Worm (Caenorhabditis elegans) whole organism, L4 larva: ENCODE data around the gene lin-3.

ENCODE experiments used
- F26F4.8 ChIP-seq: fragments of 200-800 bp; sonication (Bioruptor generic); conservative IDR thresholded peaks from 2 replicates; pipeline ENCODE4 v1.3.6; 2022; ENCODE audit warnings: missing genetic modification characterization, missing compliant biosample characterization
- T20F7.1 ChIP-seq: fragments of 200-800 bp; sonication (Bioruptor generic); optimal IDR thresholded peaks from 2 replicates; lab custom pipeline; 2018; ENCODE audit warnings: mild to moderate bottlenecking, missing genetic modification characterization, missing compliant biosample characterization
- T26A8.4 ChIP-seq: fragments of 200-800 bp; sonication (Bioruptor generic); IDR thresholded peaks from 2 replicates; pipeline ENCODE4 v1.3.6; 2022; ENCODE audit warnings: missing genetic modification characterization, missing compliant biosample characterization
- Y105C5A.15 ChIP-seq: fragments of 200-800 bp; sonication (Bioruptor generic); IDR thresholded peaks from 2 replicates; pipeline ENCODE4 v1.3.6; 2022; ENCODE audit warnings: missing genetic modification characterization, missing compliant biosample characterization
- ceh-20 ChIP-seq: fragments of 200-800 bp; sonication (Bioruptor generic); IDR thresholded peaks from 2 replicates; pipeline ENCODE4 v1.3.6; 2022; ENCODE audit warnings: missing genetic modification reagents, missing genetic modification characterization, missing compliant biosample characterization
- ceh-28 ChIP-seq: fragments of 150-350 bp; optimal IDR thresholded peaks from 2 replicates; lab custom pipeline; 2014; ENCODE audit warnings: missing biosample characterization, missing genetic modification reagents, missing genetic modification characterization
- ceh-44 ChIP-seq: fragments of 200-800 bp; sonication (Bioruptor generic); IDR thresholded peaks from 2 replicates; pipeline ENCODE4 v1.3.6; 2022; ENCODE audit warnings: missing genetic modification reagents, missing genetic modification characterization, missing compliant biosample characterization
- daf-12 ChIP-seq: fragments of 150-350 bp; optimal IDR thresholded peaks from 2 replicates; lab custom pipeline; 2014; ENCODE audit warnings: missing biosample characterization, missing genetic modification reagents, missing genetic modification characterization
- daf-16 ChIP-seq, 3 experiments: sonication (generic microtip); optimal IDR thresholded peaks; 2 replicates each; lab custom pipeline; 2016 to 2017; ENCODE audit warnings: missing genetic modification characterization in 3 of 3, missing genetic modification reagents in 3 of 3, mild to moderate bottlenecking in 2 of 3, missing compliant biosample characterization in 2 of 3, missing biosample characterization in 1 of 3, moderate library complexity in 1 of 3
- dmd-8 ChIP-seq: fragments of 200-800 bp; sonication (Bioruptor generic); IDR thresholded peaks from 2 replicates; pipeline ENCODE4 v1.3.6; 2022; ENCODE audit warnings: missing genetic modification characterization, missing compliant biosample characterization
- dve-1 ChIP-seq: sonication (generic microtip); optimal IDR thresholded peaks from 2 replicates; lab custom pipeline; 2017; ENCODE audit warnings: antibody characterized with exemption, mild to moderate bottlenecking, missing genetic modification characterization, missing compliant biosample characterization; ENCODE audit not compliant: insufficient read depth
- egl-43 ChIP-seq: fragments of 200-800 bp; sonication (Bioruptor generic); IDR thresholded peaks from 2 replicates; pipeline ENCODE4 v1.3.6; 2022; ENCODE audit warnings: missing genetic modification reagents, missing genetic modification characterization, missing compliant biosample characterization
- fos-1 ChIP-seq: fragments of 150-350 bp; optimal IDR thresholded peaks from 2 replicates; lab custom pipeline; 2014; ENCODE audit warnings: missing biosample characterization, missing genetic modification characterization
- gei-8 ChIP-seq: fragments of 200-800 bp; sonication (Bioruptor generic); optimal IDR thresholded peaks from 2 replicates; lab custom pipeline; 2018; ENCODE audit warnings: mild to moderate bottlenecking, missing genetic modification characterization, missing compliant biosample characterization
- hif-1 ChIP-seq, 2 experiments: sonication (generic microtip); optimal IDR thresholded peaks; 2 replicates each; lab custom pipeline; 2016 to 2017; ENCODE audit warnings: missing compliant biosample characterization in 2 of 2, missing genetic modification characterization in 2 of 2, missing genetic modification reagents in 2 of 2, missing genotype in 2 of 2, mild to moderate bottlenecking in 1 of 2
- hlh-11 ChIP-seq: fragments of 200-800 bp; sonication (Bioruptor generic); optimal IDR thresholded peaks from 2 replicates; lab custom pipeline; 2018; ENCODE audit warnings: mild to moderate bottlenecking, missing genetic modification characterization, missing compliant biosample characterization
- hlh-30 ChIP-seq: sonication (generic microtip); optimal IDR thresholded peaks from 2 replicates; lab custom pipeline; 2017; ENCODE audit warnings: antibody characterized with exemption, mild to moderate bottlenecking, missing genetic modification characterization, missing compliant biosample characterization; ENCODE audit not compliant: insufficient read depth
- jun-1 ChIP-seq: fragments of 150-350 bp; optimal IDR thresholded peaks from 2 replicates; lab custom pipeline; 2014; ENCODE audit warnings: missing biosample characterization, missing genetic modification reagents, missing genetic modification characterization
- lin-13 ChIP-seq: fragments of 150-350 bp; optimal IDR thresholded peaks from 2 replicates; lab custom pipeline; 2014; ENCODE audit warnings: missing biosample characterization, missing genetic modification reagents, missing genetic modification characterization
- lin-38 ChIP-seq: fragments of 200-800 bp; sonication (Bioruptor generic); IDR thresholded peaks from 2 replicates; pipeline ENCODE4 v1.3.6; 2022; ENCODE audit warnings: missing genetic modification reagents, missing genetic modification characterization, missing compliant biosample characterization
- lsy-2 ChIP-seq, 2 experiments: fragments of 150-350 bp in 1 of 2; sonication (generic microtip) in 1 of 2; optimal IDR thresholded peaks; 2 replicates each; lab custom pipeline; 2014 to 2017; ENCODE audit warnings: missing biosample characterization in 2 of 2, missing genetic modification characterization in 2 of 2
- mdt-29 ChIP-seq: fragments of 200-800 bp; sonication (Bioruptor generic); IDR thresholded peaks from 2 replicates; pipeline ENCODE4 v1.3.6; 2022; ENCODE audit warnings: missing genetic modification reagents, missing genetic modification characterization, missing compliant biosample characterization
- mep-1 ChIP-seq: fragments of 150-350 bp; sonication (generic microtip); optimal IDR thresholded peaks from 3 replicates; lab custom pipeline; 2014; ENCODE audit warnings: missing biosample characterization, missing genetic modification characterization
- mxl-2 ChIP-seq: fragments of 200-800 bp; sonication (Bioruptor generic); conservative IDR thresholded peaks from 2 replicates; pipeline ENCODE4 v1.3.6; 2022; ENCODE audit warnings: missing genetic modification reagents, missing genetic modification characterization, missing compliant biosample characterization
- nhr-10 ChIP-seq: fragments of 150-350 bp; optimal IDR thresholded peaks from 2 replicates; lab custom pipeline; 2014; ENCODE audit warnings: missing biosample characterization, missing genetic modification characterization
- nhr-11 ChIP-seq: fragments of 150-350 bp; optimal IDR thresholded peaks from 2 replicates; lab custom pipeline; 2014; ENCODE audit warnings: missing biosample characterization, missing genetic modification characterization
- nhr-25 ChIP-seq: sonication (generic microtip); optimal IDR thresholded peaks from 2 replicates; lab custom pipeline; 2017; ENCODE audit warnings: missing genetic modification characterization, mild to moderate bottlenecking, missing compliant biosample characterization, antibody characterized with exemption, moderate library complexity, borderline replicate concordance; ENCODE audit not compliant: insufficient read depth
- nhr-28 ChIP-seq: fragments of 150-350 bp; optimal IDR thresholded peaks from 2 replicates; lab custom pipeline; 2014; ENCODE audit warnings: missing biosample characterization, missing genetic modification characterization
- nhr-41 ChIP-seq: fragments of 200-800 bp; sonication (Bioruptor generic); IDR thresholded peaks from 2 replicates; pipeline ENCODE4 v1.3.6; 2022; ENCODE audit warnings: missing genetic modification reagents, missing genetic modification characterization, missing compliant biosample characterization
- nhr-42 ChIP-seq: fragments of 200-800 bp; sonication (Bioruptor generic); IDR thresholded peaks from 2 replicates; pipeline ENCODE4 v1.3.6; 2022; ENCODE audit warnings: missing genetic modification characterization, missing compliant biosample characterization
- pha-4 ChIP-seq, 2 experiments: fragments of 150-350 bp in 1 of 2; fragments of 200-800 bp in 1 of 2; sonication (Bioruptor generic) in 1 of 2; IDR thresholded peaks in 1 of 2; optimal IDR thresholded peaks in 1 of 2; 2 replicates each; pipeline versions ENCODE4 v1.3.6 to Lab custom; 2014 to 2022; ENCODE audit warnings: missing genetic modification characterization in 2 of 2, missing genetic modification reagents in 2 of 2, missing biosample characterization in 1 of 2, missing compliant biosample characterization in 1 of 2
- php-3 ChIP-seq: fragments of 200-800 bp; sonication (Bioruptor generic); IDR thresholded peaks from 2 replicates; pipeline ENCODE4 v1.3.6; 2022; ENCODE audit warnings: missing genetic modification reagents, missing genetic modification characterization, missing compliant biosample characterization
- pqm-1 ChIP-seq: sonication (generic microtip); optimal IDR thresholded peaks from 2 replicates; lab custom pipeline; 2017; ENCODE audit warnings: missing biosample characterization, missing genetic modification characterization
- rbr-2 ChIP-seq: sonication (generic microtip); optimal IDR thresholded peaks from 2 replicates; lab custom pipeline; 2016; ENCODE audit warnings: missing genotype, missing genetic modification characterization, missing compliant biosample characterization
- saeg-2 ChIP-seq: fragments of 200-800 bp; sonication (Bioruptor generic); IDR thresholded peaks from 2 replicates; pipeline ENCODE4 v1.3.6; 2022; ENCODE audit warnings: missing genetic modification reagents, missing genetic modification characterization, missing compliant biosample characterization
- set-16 ChIP-seq: fragments of 200-800 bp; sonication (Bioruptor generic); IDR thresholded peaks from 2 replicates; pipeline ENCODE4 v1.3.6; 2022; ENCODE audit warnings: missing genetic modification reagents, missing genetic modification characterization, missing compliant biosample characterization
- snpc-1.2 ChIP-seq: fragments of 200-800 bp; sonication (Bioruptor generic); IDR thresholded peaks from 2 replicates; pipeline ENCODE4 v1.3.6; 2022; ENCODE audit warnings: missing genetic modification reagents, missing genetic modification characterization, missing compliant biosample characterization
- spr-3 ChIP-seq: fragments of 200-800 bp; sonication (Bioruptor generic); optimal IDR thresholded peaks from 2 replicates; lab custom pipeline; 2018; ENCODE audit warnings: mild to moderate bottlenecking, missing genetic modification characterization, missing compliant biosample characterization
- unc-130 ChIP-seq: sonication (generic microtip); optimal IDR thresholded peaks from 2 replicates; lab custom pipeline; 2016; ENCODE audit warnings: missing genetic modification reagents, missing genetic modification characterization, missing compliant biosample characterization
- unc-62 ChIP-seq, 3 experiments: fragments of 150-350 bp in 1 of 3; sonication (generic microtip); optimal IDR thresholded peaks in 2 of 3; peaks in 1 of 3; 1 replicate in 1 of 3; 2 replicates in 2 of 3; lab custom pipeline; 2014 to 2017; ENCODE audit warnings: missing biosample characterization in 3 of 3, missing genetic modification characterization in 3 of 3, missing genetic modification reagents in 3 of 3, missing genotype in 1 of 3
- zip-11 ChIP-seq: fragments of 200-800 bp; sonication (Bioruptor generic); IDR thresholded peaks from 2 replicates; pipeline ENCODE4 v1.3.6; 2022; ENCODE audit warnings: missing genetic modification characterization, missing compliant biosample characterization
- ztf-7 ChIP-seq: fragments of 150-350 bp; optimal IDR thresholded peaks from 2 replicates; lab custom pipeline; 2014; ENCODE audit warnings: missing biosample characterization, missing genetic modification characterization

The lin-3 gene

DNA sequence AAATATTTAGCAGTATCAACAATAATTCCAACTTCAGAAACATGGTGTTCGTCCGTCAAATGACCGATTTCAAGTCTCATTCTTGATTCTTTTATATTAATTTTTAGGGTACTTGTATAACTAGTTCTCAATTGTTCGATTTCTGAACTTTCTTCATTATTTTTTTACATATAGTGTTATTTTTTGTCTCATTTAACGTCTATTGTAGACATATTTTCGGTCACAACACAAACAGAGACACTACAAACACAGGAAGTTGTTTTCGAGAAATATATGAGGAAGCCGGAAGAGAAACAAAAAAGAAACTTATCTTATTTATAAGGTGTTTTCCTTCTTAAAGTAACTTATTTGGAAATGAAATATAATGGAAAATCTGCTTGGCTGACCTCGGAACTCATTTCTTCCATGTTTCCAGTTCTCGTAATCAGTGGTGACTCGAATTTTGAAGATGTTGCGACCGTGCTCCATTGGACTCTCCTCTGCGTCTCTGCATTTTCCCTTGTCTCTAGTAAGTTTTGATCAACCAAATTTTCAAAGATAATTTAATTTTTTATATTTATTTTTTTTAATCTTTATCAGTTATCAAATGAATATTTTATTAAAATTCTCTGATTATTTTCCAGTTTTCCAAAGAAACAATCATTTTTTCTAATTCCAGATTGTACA is at the start of gene lin-3, which contains the start of gene F36H1.12:
Gene lin-3 (plus strand): TSS at position 657 of the 666 bp plus-strand sequence.
Gene F36H1.12 (minus strand): TSS at position 51 of the 666 bp plus-strand sequence.
- TF ChIP-seq nhr-28 (tag; lab: Kevin White, UChicago): no peak
- TF ChIP-seq unc-130 (GFP tag; lab: Kevin White, UChicago): peak; percentile 19
- no peak for TF ChIP-seq snpc-1.2
- TF ChIP-seq lin-38 (GFP tag; lab: Robert Waterston, UW): peak; percentile 85
- TF ChIP-seq nhr-25 (tag; lab: Kevin White, UChicago): no peak
- 0 out of 2 replicates have a peak, but pooled peaks have one; percentile 31 for TF ChIP-seq ceh-44 (GFP tag; lab: Robert Waterston, UW)
- no peak for TF ChIP-seq rbr-2 (tag; lab: Kevin White, UChicago)

DNA sequence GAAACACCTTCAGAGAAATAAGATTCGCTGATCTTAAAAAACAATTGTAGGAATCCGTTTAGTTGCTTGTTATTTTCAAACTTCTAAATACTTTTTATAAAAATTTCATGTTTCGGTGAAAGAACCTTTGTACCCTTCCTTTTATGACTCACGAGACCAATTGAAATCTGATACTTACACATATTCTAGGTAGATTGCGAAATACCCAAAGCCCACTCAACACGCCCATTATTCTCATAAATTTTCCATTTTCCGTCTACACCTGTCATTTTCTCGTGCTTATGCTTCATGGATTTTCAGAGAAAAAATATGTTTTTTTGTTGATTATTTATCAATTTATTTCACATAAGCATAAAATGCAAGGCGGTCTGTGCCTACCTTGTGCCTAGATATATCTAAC is 47.7 kb upstream of the lin-3 start:
- TF ChIP-seq hif-1 (tag; optimal IDR thresholded peaks at IDR 0.05; lab: Kevin White, UChicago) (no peak), nhr-11 (tag; lab: Kevin White, UChicago) (peak; percentile 76), dmd-8 (GFP tag; lab: Robert Waterston, UW) (no peak), lsy-2 (tag; optimal IDR thresholded peaks at IDR 0.05; lab: Kevin White, UChicago) (peak in 1 of 2 experiments; percentile 3)

ce11 chrIV:11006868-11007267 is 47.2 kb upstream of the lin-3 start:
- TF ChIP-seq spr-3 (GFP tag; lab: Kevin White, UChicago) (no peak), zip-11 (GFP tag; lab: Robert Waterston, UW) (no peak), gei-8 (no peak), hlh-11 (tag; lab: Kevin White, UChicago) (no peak), T20F7.1 (GFP tag; lab: Kevin White, UChicago) (no peak), T26A8.4 (no peak), saeg-2 (GFP tag; lab: Robert Waterston, UW) (no peak), ceh-28 (no peak), ceh-20 (GFP tag; lab: Robert Waterston, UW) (no peak), unc-62 (GFP tag; optimal IDR thresholded peaks at IDR 0.05 in 1 of 2; lab: Kevin White, UChicago) (peak in 1 of 2 experiments; percentile 66), unc-62 (tag; optimal IDR thresholded peaks at IDR 0.05; lab: Kevin White, UChicago) (no peak), egl-43 (GFP tag; lab: Robert Waterston, UW) (no peak), nhr-28 (tag; lab: Kevin White, UChicago) (peak; percentile 18), daf-12 (tag; lab: Kevin White, UChicago) (no peak), dve-1 (tag; lab: Kevin White, UChicago) (peak; percentile 48)

DNA sequence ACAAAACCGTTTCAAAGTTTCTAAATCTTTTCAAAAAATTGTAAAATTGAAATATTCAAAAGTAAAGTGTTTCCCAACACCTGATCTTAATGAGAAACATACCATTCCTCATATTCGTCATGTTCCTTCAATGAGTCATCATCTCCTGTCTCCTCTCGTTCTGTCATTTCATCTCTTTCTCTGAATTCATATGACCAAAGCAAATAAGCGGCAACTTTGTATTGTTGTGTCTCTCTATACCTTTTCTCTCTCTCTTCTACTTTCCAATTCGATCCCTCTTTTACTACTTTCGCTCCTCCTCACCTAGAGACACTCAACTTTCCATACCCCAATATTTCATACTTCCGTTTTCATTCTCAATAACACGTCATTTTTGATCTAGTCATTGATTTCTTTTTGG is 45.9 kb upstream of the lin-3 start:
- TF ChIP-seq daf-16 (GFP tag; optimal IDR thresholded peaks at IDR 0.05; lab: Kevin White, UChicago): no peak
- no peak for TF ChIP-seq daf-16 (tag; optimal IDR thresholded peaks at IDR 0.05; lab: Kevin White, UChicago)
- TF ChIP-seq pha-4 (GFP tag; IDR thresholded peaks at IDR 0.05; lab: Robert Waterston, UW): no peak
- TF ChIP-seq pha-4 (tag; optimal IDR thresholded peaks at IDR 0.05; lab: Kevin White, UChicago): peak; percentile 15
- no peak for TF ChIP-seq nhr-10 (tag; lab: Kevin White, UChicago)
- TF ChIP-seq mdt-29: no peak
- TF ChIP-seq Y105C5A.15 (GFP tag; lab: Robert Waterston, UW): no peak
- no peak for TF ChIP-seq ztf-7 (tag; lab: Kevin White, UChicago)
- TF ChIP-seq hlh-30 (tag; lab: Kevin White, UChicago): peak; percentile 70
- TF ChIP-seq set-16: no peak
- TF ChIP-seq fos-1 (tag; lab: Kevin White, UChicago): no peak
- no peak for TF ChIP-seq nhr-41 (GFP tag; lab: Robert Waterston, UW)
- TF ChIP-seq jun-1: no peak
- no peak for TF ChIP-seq lin-13 (GFP tag; lab: Kevin White, UChicago)
- TF ChIP-seq ceh-28: no peak
- TF ChIP-seq php-3 (GFP tag; lab: Robert Waterston, UW): no peak
- no peak for TF ChIP-seq F26F4.8 (GFP tag; lab: Robert Waterston, UW)
- TF ChIP-seq pqm-1 (tag; lab: Kevin White, UChicago): no peak
- peak; percentile 29 for TF ChIP-seq dve-1 (tag; lab: Kevin White, UChicago)
- TF ChIP-seq snpc-1.2: no peak
- TF ChIP-seq nhr-28 (tag; lab: Kevin White, UChicago): peak; percentile 29
- no peak for TF ChIP-seq mxl-2
- TF ChIP-seq nhr-42 (GFP tag; lab: Robert Waterston, UW): no peak
- TF ChIP-seq mep-1: peak; percentile 14
- no peak for TF ChIP-seq ceh-20 (GFP tag; lab: Robert Waterston, UW)
